Fruit fly (Drosophila melanogaster): ENCODE results near the gene CG9132.

- TF ChIP-seq pdm3 (GFP tag; optimal IDR thresholded peaks at IDR 0.05) (no peak), CG3032 (tag; optimal IDR thresholded peaks at IDR 0.05) (no peak), CG32006 (GFP tag; optimal IDR thresholded peaks at IDR 0.05) (no peak)
Observed at dm6 chrX:16800530-16801027, at the start of gene CG9132, which contains the start of gene CG4789.

Measured in whole organism, prepupa.